Worm (Caenorhabditis elegans): Measurements from ENCODE around the gene nhr-88.

- TF ChIP-seq flt-1 (GFP tag; IDR thresholded peaks at IDR 0.05) (no peak; the same call in 1 of the 2 replicates), ztf-23 (GFP tag; IDR thresholded peaks at IDR 0.05) (peak; percentile 59; the same call in 1 of the 2 replicates), T22C8.4 (GFP tag; IDR thresholded peaks at IDR 0.05) (no peak), tab-1 (GFP tag; IDR thresholded peaks at IDR 0.05) (no peak), med-1 (GFP tag; optimal IDR thresholded peaks at IDR 0.05; ENCODE audit: insufficient read depth) (no peak)
Observed at ce11 chrII:2987854-2988350, 11.5 kb downstream of the nhr-88 start, which contains the start of gene lido-7.
